ENCODE assay signal across 1 fruit fly cellular context in the genomic region with DNA sequence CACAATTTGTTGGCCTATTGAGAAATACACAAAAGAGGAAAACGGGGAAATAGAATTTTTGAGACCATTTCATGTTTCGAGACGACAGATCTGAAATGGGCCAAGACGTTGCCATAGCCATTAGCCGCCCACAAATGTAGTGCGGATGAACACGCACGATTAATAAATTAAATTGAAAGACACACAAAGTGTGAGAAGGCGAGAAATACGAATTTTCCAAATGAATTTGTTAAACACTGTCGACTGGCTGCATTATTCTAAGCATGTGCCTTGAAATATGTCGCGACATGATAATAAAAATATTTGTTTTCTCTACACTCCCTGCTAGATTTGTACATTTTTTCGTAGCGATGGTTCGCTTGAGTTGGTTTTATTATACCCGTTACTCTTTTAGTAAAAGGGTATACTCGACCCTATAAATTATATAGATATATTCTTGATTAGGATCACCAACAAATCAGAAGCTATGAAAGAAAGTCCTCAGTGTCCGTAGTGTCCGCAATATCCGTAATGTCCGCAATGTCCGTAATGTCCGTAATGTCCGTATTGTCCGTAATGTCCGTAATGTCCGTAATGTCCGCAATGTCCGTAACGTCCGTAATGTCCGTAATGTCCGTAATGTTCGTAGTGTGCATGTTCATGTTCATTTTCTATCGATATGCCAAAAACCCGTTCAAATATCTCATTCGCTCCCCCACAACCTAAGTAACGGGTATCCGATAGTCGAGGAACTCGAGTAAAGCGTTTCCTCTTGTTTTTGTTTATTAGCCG.
TF ChIP-seq lines count a peak whose summit lies in the region.

No protein-coding gene starts in this region.

TF ChIP-seq in whole organism, embryonic, 481 proteins besides CTCF, POLR2A, EP300 and RAD21 (continued from another document and continues in another):
- TF ChIP-seq h (optimal IDR thresholded peaks at IDR 0.05; lab: Kevin White, UChicago) (no peak), CG17328 (GFP tag; IDR thresholded peaks at IDR 0.05; lab: Robert Waterston, UW) (no peak; the same call in 1 of the 2 replicates), fd64A (GFP tag; optimal IDR thresholded peaks at IDR 0.05; lab: Kevin White, UChicago) (peak; percentile 1), Bteb2 (GFP tag; optimal IDR thresholded peaks at IDR 0.05; lab: Kevin White, UChicago) (peak; percentile 22), fd102C (GFP tag; optimal IDR thresholded peaks at IDR 0.05; lab: Kevin White, UChicago) (no peak), trem (tag; optimal IDR thresholded peaks at IDR 0.05; lab: Kevin White, UChicago) (no peak), pum (GFP tag; optimal IDR thresholded peaks at IDR 0.05; lab: Kevin White, UChicago) (no peak), Fer3 (tag; optimal IDR thresholded peaks at IDR 0.05; lab: Kevin White, UChicago) (no peak), CG15269 (tag; optimal IDR thresholded peaks at IDR 0.05; lab: Kevin White, UChicago) (peak; percentile 20), Ravus (GFP tag; IDR thresholded peaks at IDR 0.05; lab: Robert Waterston, UW) (no peak), CG8290 (GFP tag; optimal IDR thresholded peaks at IDR 0.05; lab: Kevin White, UChicago) (peak; percentile 18), CG8290 (tag; optimal IDR thresholded peaks at IDR 0.05; lab: Kevin White, UChicago) (no peak), CG14860 (GFP tag; IDR thresholded peaks at IDR 0.05; lab: Robert Waterston, UW; ENCODE audit: partially characterized antibody) (no peak), pros (GFP tag; optimal IDR thresholded peaks at IDR 0.05; lab: Kevin White, UChicago) (no peak), Hr51 (GFP tag; optimal IDR thresholded peaks at IDR 0.05; lab: Kevin White, UChicago) (peak in 1 of 2 experiments; percentile 38), CG3726 (GFP tag; IDR thresholded peaks at IDR 0.05; lab: Robert Waterston, UW) (no peak), CG4730 (GFP tag; IDR thresholded peaks at IDR 0.05; lab: Robert Waterston, UW) (0 out of 2 replicates have a peak, but pooled peaks have one; percentile 13), CG1792 (GFP tag; optimal IDR thresholded peaks at IDR 0.05; lab: Kevin White, UChicago) (no peak), Side (GFP tag; optimal IDR thresholded peaks at IDR 0.05; lab: Kevin White, UChicago) (no peak), amos (GFP tag; IDR thresholded peaks at IDR 0.05; lab: Robert Waterston, UW; ENCODE audit: partially characterized antibody) (no peak), Pdp1 (GFP tag; optimal IDR thresholded peaks at IDR 0.05; lab: Kevin White, UChicago) (peak in 1 of 2 experiments; percentile 21), CG17359 (tag; optimal IDR thresholded peaks at IDR 0.05; lab: Kevin White, UChicago) (peak; percentile 22), Trl (optimal IDR thresholded peaks at IDR 0.05; lab: Kevin White, UChicago) (no peak), Trl (GFP tag; optimal IDR thresholded peaks at IDR 0.05; lab: Kevin White, UChicago) (no peak), tx (GFP tag; optimal IDR thresholded peaks at IDR 0.05; lab: Kevin White, UChicago) (no peak), bbx (GFP tag; IDR thresholded peaks at IDR 0.05; lab: Robert Waterston, UW; ENCODE audit: partially characterized antibody) (no peak), Drgx (GFP tag; IDR thresholded peaks at IDR 0.05; lab: Robert Waterston, UW) (no peak), ewg (GFP tag; optimal IDR thresholded peaks at IDR 0.05; lab: Kevin White, UChicago) (peak; percentile 7), Hr39 (optimal IDR thresholded peaks at IDR 0.05; lab: Kevin White, UChicago) (no peak), CG15696 (tag; optimal IDR thresholded peaks at IDR 0.05; lab: Kevin White, UChicago) (no peak), seq (GFP tag; IDR thresholded peaks at IDR 0.05; lab: Robert Waterston, UW) (no peak), CG2712 (tag; optimal IDR thresholded peaks at IDR 0.05; lab: Kevin White, UChicago) (peak; percentile 55), danr (GFP tag; IDR thresholded peaks at IDR 0.05; lab: Robert Waterston, UW) (0 out of 2 replicates have a peak, but pooled peaks have one; percentile 16), jigr1 (GFP tag; IDR thresholded peaks at IDR 0.05; lab: Robert Waterston, UW) (0 out of 3 replicates have a peak, but pooled peaks have one; percentile 21), ac (GFP tag; optimal IDR thresholded peaks at IDR 0.05; lab: Kevin White, UChicago) (no peak), CG3065 (GFP tag; optimal IDR thresholded peaks at IDR 0.05; lab: Kevin White, UChicago) (no peak), sens-2 (GFP tag; IDR thresholded peaks at IDR 0.05; lab: Robert Waterston, UW) (no peak), CG15073 (GFP tag; optimal IDR thresholded peaks at IDR 0.05; lab: Kevin White, UChicago) (no peak), CG14710 (tag; optimal IDR thresholded peaks at IDR 0.05; lab: Kevin White, UChicago) (peak; percentile 33), fru (optimal IDR thresholded peaks at IDR 0.05; lab: Kevin White, UChicago) (no peak), so (GFP tag; IDR thresholded peaks at IDR 0.05; lab: Robert Waterston, UW) (no peak), CG11085 (GFP tag; IDR thresholded peaks at IDR 0.05; lab: Robert Waterston, UW) (no peak), luna (GFP tag; optimal IDR thresholded peaks at IDR 0.05; lab: Kevin White, UChicago) (no peak), D19B (GFP tag; optimal IDR thresholded peaks at IDR 0.05; lab: Kevin White, UChicago) (peak; percentile 83), CG33557 (GFP tag; optimal IDR thresholded peaks at IDR 0.05; lab: Kevin White, UChicago) (no peak), cad (GFP tag; optimal IDR thresholded peaks at IDR 0.05; lab: Kevin White, UChicago) (no peak), jumu (GFP tag; optimal IDR thresholded peaks at IDR 0.05; lab: Kevin White, UChicago) (peak; percentile 28), otp (GFP tag; IDR thresholded peaks at IDR 0.05; lab: Robert Waterston, UW) (no peak), CG30431 (GFP tag; optimal IDR thresholded peaks at IDR 0.05; lab: Kevin White, UChicago) (peak; percentile 50), btn (GFP tag; optimal IDR thresholded peaks at IDR 0.05; lab: Kevin White, UChicago) (no peak), CG16779 (GFP tag; IDR thresholded peaks at IDR 0.05; lab: Robert Waterston, UW) (no peak), schlank (tag; optimal IDR thresholded peaks at IDR 0.05; lab: Kevin White, UChicago) (no peak), row (GFP tag; IDR thresholded peaks at IDR 0.05; lab: Robert Waterston, UW) (peak; percentile 61), Hr78 (GFP tag; optimal IDR thresholded peaks at IDR 0.05; lab: Kevin White, UChicago) (no peak), CG11247 (GFP tag; IDR thresholded peaks at IDR 0.05; lab: Robert Waterston, UW) (no peak), CG8478 (optimal IDR thresholded peaks at IDR 0.05; lab: Kevin White, UChicago) (no peak), Mrtf (GFP tag; IDR thresholded peaks at IDR 0.05; lab: Robert Waterston, UW) (no peak), B-H2 (GFP tag; optimal IDR thresholded peaks at IDR 0.05; lab: Kevin White, UChicago) (no peak), CG7556 (GFP tag; optimal IDR thresholded peaks at IDR 0.05; lab: Kevin White, UChicago) (peak; percentile 45), zfh2 (GFP tag; optimal IDR thresholded peaks at IDR 0.05; lab: Kevin White, UChicago) (peak; percentile 34), CG10543 (GFP tag; optimal IDR thresholded peaks at IDR 0.05; lab: Kevin White, UChicago) (no peak), Gug (GFP tag; IDR thresholded peaks at IDR 0.05; lab: Robert Waterston, UW) (no peak; the same call in 3 of the 4 replicates), lov (optimal IDR thresholded peaks at IDR 0.05; lab: Kevin White, UChicago) (no peak), lov (GFP tag; IDR thresholded peaks at IDR 0.05; lab: Robert Waterston, UW) (no peak), bigmax (GFP tag; optimal IDR thresholded peaks at IDR 0.05; lab: Kevin White, UChicago) (no peak), dati (GFP tag; IDR thresholded peaks at IDR 0.05; lab: Robert Waterston, UW) (no peak), Kr (GFP tag; optimal IDR thresholded peaks at IDR 0.05; lab: Kevin White, UChicago) (no peak), nau (GFP tag; optimal IDR thresholded peaks at IDR 0.05; lab: Kevin White, UChicago) (peak; percentile 80), chif (GFP tag; optimal IDR thresholded peaks at IDR 0.05; lab: Kevin White, UChicago) (peak in 1 of 2 experiments; percentile 53), Six4 (GFP tag; optimal IDR thresholded peaks at IDR 0.05; lab: Kevin White, UChicago) (peak; percentile 33), hkb (optimal IDR thresholded peaks at IDR 0.05; lab: Kevin White, UChicago) (no peak), hkb (GFP tag; IDR thresholded peaks at IDR 0.05; lab: Robert Waterston, UW) (no peak), ttk (GFP tag; IDR thresholded peaks at IDR 0.05; lab: Robert Waterston, UW) (peak; percentile 34; the same call in 1 of the 2 replicates), Xrp1 (GFP tag; IDR thresholded peaks at IDR 0.05; lab: Robert Waterston, UW) (peak; percentile 33; the same call in 1 of the 2 replicates), crol (GFP tag; IDR thresholded peaks at IDR 0.05; lab: Robert Waterston, UW) (no peak), CG33213 (GFP tag; optimal IDR thresholded peaks at IDR 0.05; lab: Kevin White, UChicago) (no peak), CG32532 (GFP tag; IDR thresholded peaks at IDR 0.05; lab: Robert Waterston, UW) (peak; percentile 16; the same call in 1 of the 2 replicates), CG7928 (GFP tag; optimal IDR thresholded peaks at IDR 0.05; lab: Kevin White, UChicago) (no peak), Eip74EF (GFP tag; optimal IDR thresholded peaks at IDR 0.05; lab: Kevin White, UChicago) (peak in 1 of 2 experiments; percentile 47), CG11695 (GFP tag; IDR thresholded peaks at IDR 0.05; lab: Robert Waterston, UW) (no peak), bcd (GFP tag; optimal IDR thresholded peaks at IDR 0.05; lab: Kevin White, UChicago) (peak; percentile 48), pfk (GFP tag; optimal IDR thresholded peaks at IDR 0.05; lab: Kevin White, UChicago) (no peak), CG8765 (GFP tag; IDR thresholded peaks at IDR 0.05; lab: Robert Waterston, UW) (no peak), tgo (GFP tag; IDR thresholded peaks at IDR 0.05; lab: Robert Waterston, UW) (0 out of 3 replicates have a peak, but pooled peaks have one; percentile 13), CG4820 (GFP tag; optimal IDR thresholded peaks at IDR 0.05; lab: Kevin White, UChicago) (peak; percentile 12), mirr (GFP tag; optimal IDR thresholded peaks at IDR 0.05; lab: Kevin White, UChicago) (no peak), CG8089 (GFP tag; optimal IDR thresholded peaks at IDR 0.05; lab: Kevin White, UChicago) (no peak), CG3847 (GFP tag; IDR thresholded peaks at IDR 0.05; lab: Robert Waterston, UW) (peak; percentile 42; the same call in 1 of the 2 replicates), ftz-f1 (GFP tag; optimal IDR thresholded peaks at IDR 0.05; lab: Kevin White, UChicago) (no peak), lab (GFP tag; optimal IDR thresholded peaks at IDR 0.05; lab: Kevin White, UChicago) (peak; percentile 6), Doc3 (GFP tag; IDR thresholded peaks at IDR 0.05; lab: Robert Waterston, UW; ENCODE audit: partially characterized antibody) (no peak), CG9609 (GFP tag; optimal IDR thresholded peaks at IDR 0.05; lab: Kevin White, UChicago) (peak; percentile 9), CG8281 (tag; optimal IDR thresholded peaks at IDR 0.05; lab: Kevin White, UChicago) (peak; percentile 6), Nf-YB (GFP tag; optimal IDR thresholded peaks at IDR 0.05; lab: Kevin White, UChicago) (no peak), ham (GFP tag; IDR thresholded peaks at IDR 0.05; lab: Robert Waterston, UW) (no peak), gcm (GFP tag; optimal IDR thresholded peaks at IDR 0.05; lab: Kevin White, UChicago) (no peak), Dip3 (GFP tag; optimal IDR thresholded peaks at IDR 0.05; lab: Kevin White, UChicago) (peak; percentile 15), Bgb (GFP tag; IDR thresholded peaks at IDR 0.05; lab: Robert Waterston, UW; ENCODE audit: partially characterized antibody) (peak; percentile 40; the same call in 1 of the 2 replicates), dysf (GFP tag; IDR thresholded peaks at IDR 0.05; lab: Robert Waterston, UW) (peak; percentile 64), H2.0 (GFP tag; IDR thresholded peaks at IDR 0.05; lab: Robert Waterston, UW) (0 out of 2 replicates have a peak, but pooled peaks have one; percentile 29), sna (GFP tag; IDR thresholded peaks at IDR 0.05; lab: Robert Waterston, UW; ENCODE audit: partially characterized antibody) (no peak), CG7987 (GFP tag; optimal IDR thresholded peaks at IDR 0.05; lab: Kevin White, UChicago) (no peak), gsb-n (tag; optimal IDR thresholded peaks at IDR 0.05; lab: Kevin White, UChicago) (peak; percentile 21), CG6654 (GFP tag; optimal IDR thresholded peaks at IDR 0.05; lab: Kevin White, UChicago) (peak; percentile 28), da (GFP tag; optimal IDR thresholded peaks at IDR 0.05; lab: Kevin White, UChicago) (no peak), klu (GFP tag; IDR thresholded peaks at IDR 0.05; lab: Robert Waterston, UW) (no peak), HLH54F (GFP tag; optimal IDR thresholded peaks at IDR 0.05; lab: Kevin White, UChicago) (peak; percentile 1), CG18619 (GFP tag; optimal IDR thresholded peaks at IDR 0.05; lab: Kevin White, UChicago) (peak; percentile 65), Vsx1 (GFP tag; optimal IDR thresholded peaks at IDR 0.05; lab: Kevin White, UChicago) (no peak), ems (GFP tag; optimal IDR thresholded peaks at IDR 0.05; lab: Kevin White, UChicago) (peak; percentile 18), NC2α (GFP tag; optimal IDR thresholded peaks at IDR 0.05; lab: Kevin White, UChicago) (peak; percentile 3), CG6254 (GFP tag; optimal IDR thresholded peaks at IDR 0.05; lab: Kevin White, UChicago) (no peak), CG1529 (GFP tag; optimal IDR thresholded peaks at IDR 0.05; lab: Kevin White, UChicago) (no peak), tup (GFP tag; optimal IDR thresholded peaks at IDR 0.05; lab: Kevin White, UChicago) (no peak), Elba2 (GFP tag; optimal IDR thresholded peaks at IDR 0.05; lab: Kevin White, UChicago) (no peak), Deaf1 (tag; optimal IDR thresholded peaks at IDR 0.05; lab: Kevin White, UChicago) (no peak), Neu2 (GFP tag; optimal IDR thresholded peaks at IDR 0.05; lab: Kevin White, UChicago; ENCODE audit: borderline replicate concordance) (no peak), Meics (GFP tag; optimal IDR thresholded peaks at IDR 0.05; lab: Kevin White, UChicago) (peak; percentile 50), CG30020 (tag; optimal IDR thresholded peaks at IDR 0.05; lab: Kevin White, UChicago) (no peak), CG7786 (GFP tag; optimal IDR thresholded peaks at IDR 0.05; lab: Kevin White, UChicago) (peak; percentile 9), gfzf (GFP tag; optimal IDR thresholded peaks at IDR 0.05; lab: Kevin White, UChicago) (no peak), CG9876 (GFP tag; optimal IDR thresholded peaks at IDR 0.05; lab: Kevin White, UChicago) (no peak), gce (GFP tag; IDR thresholded peaks at IDR 0.05; lab: Robert Waterston, UW) (no peak), bab2 (GFP tag; optimal IDR thresholded peaks at IDR 0.05; lab: Kevin White, UChicago) (peak; percentile 44)
